Worm (Caenorhabditis elegans): Measurements from ENCODE around the gene fbxa-213.

fbxa-213 gene

DNA sequence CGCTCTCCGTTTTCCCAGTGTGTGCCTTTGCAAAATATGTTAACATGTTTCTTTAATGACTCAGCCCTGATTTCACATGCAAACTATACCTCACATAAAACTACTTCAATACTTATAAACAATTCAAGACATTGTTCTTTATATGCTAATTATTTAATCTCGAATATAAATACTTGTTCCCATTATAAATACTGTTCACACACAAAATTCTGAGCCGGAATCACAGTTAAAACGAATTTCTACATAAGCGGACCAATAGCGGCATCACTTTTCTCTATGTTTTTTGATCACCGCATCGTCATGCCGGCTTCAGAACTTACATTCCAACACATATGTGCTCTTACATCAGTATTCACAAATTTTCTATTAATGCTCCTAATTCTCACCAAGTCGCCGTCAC lies 14.2 kb downstream of the fbxa-213 start, which contains the start of gene R10E8.5:
Gene R10E8.5 (plus strand): TSS at position 301 of the 400 bp plus-strand sequence.
- TF ChIP-seq snpc-4 (tag; optimal IDR thresholded peaks at IDR 0.05), result no peak
- TF ChIP-seq unc-62 (GFP tag; optimal IDR thresholded peaks at IDR 0.05), result no peak
- no peak for TF ChIP-seq alr-1 (tag; optimal IDR thresholded peaks at IDR 0.05)
- no peak for TF ChIP-seq gmeb-1 (tag; optimal IDR thresholded peaks at IDR 0.05)
- no peak for TF ChIP-seq crh-2 (tag; optimal IDR thresholded peaks at IDR 0.05)
- no peak for TF ChIP-seq unc-39 (tag; optimal IDR thresholded peaks at IDR 0.05)
- no peak for TF ChIP-seq lin-13 (GFP tag; optimal IDR thresholded peaks at IDR 0.05)
- TF ChIP-seq sma-3 (GFP tag; optimal IDR thresholded peaks at IDR 0.05), result no peak
- TF ChIP-seq aly-2 (tag; optimal IDR thresholded peaks at IDR 0.05), result no peak
- no peak for TF ChIP-seq egl-27 (tag; optimal IDR thresholded peaks at IDR 0.05)
- TF ChIP-seq nhr-25 (tag; optimal IDR thresholded peaks at IDR 0.05), result no peak

DNA sequence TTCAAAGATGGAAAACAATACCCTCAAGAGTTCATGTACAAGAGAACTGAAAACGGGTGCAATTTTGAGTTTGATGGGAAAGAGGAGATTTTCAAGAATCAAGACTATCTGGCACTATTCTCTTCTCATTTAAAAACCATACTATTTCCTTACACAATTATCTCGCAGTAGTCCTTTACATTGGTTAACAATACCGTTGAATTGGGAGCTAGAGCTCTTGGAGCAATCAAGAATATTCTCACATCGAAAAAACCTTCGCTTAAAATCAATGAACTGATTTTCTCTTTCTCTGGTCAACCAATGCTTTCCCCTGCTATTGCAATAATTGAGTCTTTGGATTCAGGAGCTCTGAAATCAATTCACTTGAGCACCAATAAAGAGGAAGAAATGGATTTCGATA lies 15.2 kb downstream of the fbxa-213 start, which contains the start of gene R10E8.2:
Gene R10E8.2 (plus strand): TSS at position 301 of the 400 bp plus-strand sequence.
- TF ChIP-seq dmd-4 (tag; optimal IDR thresholded peaks at IDR 0.05) (no peak), ZK546.5 (tag; optimal IDR thresholded peaks at IDR 0.05) (no peak), R02D3.7 (tag; optimal IDR thresholded peaks at IDR 0.05) (no peak), Y55F3AM.14 (GFP tag; optimal IDR thresholded peaks at IDR 0.05) (no peak), elt-3 (tag; optimal IDR thresholded peaks at IDR 0.05) (no peak), egl-27 (tag; optimal IDR thresholded peaks at IDR 0.05) (no peak), snpc-4 (tag; optimal IDR thresholded peaks at IDR 0.05) (no peak), lin-11 (tag; optimal IDR thresholded peaks at IDR 0.05) (no peak), peb-1 (tag; optimal IDR thresholded peaks at IDR 0.05) (no peak), nhr-6 (tag; optimal IDR thresholded peaks at IDR 0.05) (no peak), sma-3 (GFP tag; optimal IDR thresholded peaks at IDR 0.05) (no peak), lin-39 (tag; optimal IDR thresholded peaks at IDR 0.05) (no peak), aly-2 (tag; optimal IDR thresholded peaks at IDR 0.05) (no peak), nhr-237 (tag; optimal IDR thresholded peaks at IDR 0.05) (no peak), ceh-16 (tag; optimal IDR thresholded peaks at IDR 0.05) (no peak), sma-9 (GFP tag; optimal IDR thresholded peaks at IDR 0.05) (no peak), sma-9 (tag; optimal IDR thresholded peaks at IDR 0.05) (no peak), ztf-11 (tag; optimal IDR thresholded peaks at IDR 0.05) (no peak)

DNA sequence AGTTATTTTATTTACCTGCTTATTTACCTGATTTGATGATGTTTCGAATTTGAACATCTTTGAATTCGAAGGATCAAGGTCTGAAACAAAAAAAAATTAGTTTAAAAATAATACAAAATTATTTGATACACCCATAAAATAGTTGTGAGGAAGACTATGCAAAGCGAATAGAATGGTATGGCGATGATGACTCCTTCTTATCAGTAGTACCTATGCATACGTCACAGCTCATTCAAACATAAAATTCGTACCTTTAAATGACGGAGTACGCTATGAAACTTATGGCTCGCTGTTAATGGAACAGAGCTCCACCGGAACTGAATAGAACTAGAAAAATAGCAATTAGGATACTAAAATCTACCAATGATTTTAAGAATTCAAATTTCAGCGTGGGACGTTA lies 16.4 kb downstream of the fbxa-213 start, which contains the start of gene R10E8.1:
Gene R10E8.1 (minus strand): TSS at position 178 of the 400 bp plus-strand sequence.
- TF ChIP-seq alr-1 (tag; optimal IDR thresholded peaks at IDR 0.05) (no peak), dmd-4 (tag; optimal IDR thresholded peaks at IDR 0.05) (no peak), nhr-23 (tag; optimal IDR thresholded peaks at IDR 0.05) (no peak), blmp-1 (tag; optimal IDR thresholded peaks at IDR 0.05; ENCODE audit: insufficient read depth) (no peak), nhr-21 (tag; optimal IDR thresholded peaks at IDR 0.05) (no peak), elt-1 (tag; optimal IDR thresholded peaks at IDR 0.05) (no peak), nhr-25 (tag; optimal IDR thresholded peaks at IDR 0.05) (no peak), crh-2 (tag; optimal IDR thresholded peaks at IDR 0.05) (peak; percentile 4), lin-39 (tag; optimal IDR thresholded peaks at IDR 0.05) (no peak), unc-55 (GFP tag; optimal IDR thresholded peaks at IDR 0.05) (no peak), nhr-11 (tag; optimal IDR thresholded peaks at IDR 0.05) (no peak), sem-4 (tag; optimal IDR thresholded peaks at IDR 0.05) (no peak), fos-1 (tag; optimal IDR thresholded peaks at IDR 0.05) (peak; percentile 73)

DNA sequence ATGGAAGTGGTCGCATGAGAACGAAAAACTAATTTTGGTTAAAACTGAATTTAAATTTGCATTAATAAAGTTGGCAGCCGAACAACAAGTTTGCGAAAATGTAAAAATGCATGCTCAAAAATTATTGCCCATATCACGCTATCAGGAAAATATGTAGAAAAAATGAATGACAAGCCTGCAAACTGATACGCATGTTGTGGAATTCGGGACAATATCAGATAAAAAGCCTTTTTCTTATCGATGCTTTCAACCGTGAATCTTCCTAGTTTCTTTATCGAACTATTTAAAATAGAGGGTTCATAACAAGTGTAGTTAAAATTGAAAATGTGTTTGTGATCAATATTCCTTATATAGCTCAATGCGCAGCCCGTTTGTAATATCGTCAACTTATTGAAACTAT lies 22.6 kb downstream of the fbxa-213 start:
- peak; percentile 79 for TF ChIP-seq fos-1 (tag; optimal IDR thresholded peaks at IDR 0.05)
- no peak for TF ChIP-seq elt-1 (tag; optimal IDR thresholded peaks at IDR 0.05)

DNA sequence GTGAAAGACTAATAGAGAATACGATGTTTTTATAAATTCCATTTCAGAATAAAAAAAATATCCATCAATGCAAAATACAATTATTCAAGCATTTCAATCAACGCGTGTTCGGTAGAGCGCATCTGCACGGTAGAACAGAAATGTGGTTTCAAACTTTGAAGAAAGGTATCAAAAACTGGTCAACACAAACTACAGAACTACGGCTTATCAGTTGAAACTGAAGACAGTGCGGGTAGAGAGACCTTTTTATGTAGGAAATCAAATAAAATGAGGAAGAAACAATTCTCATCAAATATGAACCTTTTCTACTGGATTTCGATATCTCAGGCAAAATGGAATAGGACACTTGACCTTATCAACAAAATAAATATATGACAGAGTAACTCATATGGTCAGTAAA lies 24.2 kb downstream of the fbxa-213 start:
- no peak for TF ChIP-seq sma-9 (GFP tag; optimal IDR thresholded peaks at IDR 0.05)
- no peak for TF ChIP-seq sma-9 (tag; optimal IDR thresholded peaks at IDR 0.05)
- TF ChIP-seq fos-1 (tag; optimal IDR thresholded peaks at IDR 0.05), result peak; percentile 22

DNA sequence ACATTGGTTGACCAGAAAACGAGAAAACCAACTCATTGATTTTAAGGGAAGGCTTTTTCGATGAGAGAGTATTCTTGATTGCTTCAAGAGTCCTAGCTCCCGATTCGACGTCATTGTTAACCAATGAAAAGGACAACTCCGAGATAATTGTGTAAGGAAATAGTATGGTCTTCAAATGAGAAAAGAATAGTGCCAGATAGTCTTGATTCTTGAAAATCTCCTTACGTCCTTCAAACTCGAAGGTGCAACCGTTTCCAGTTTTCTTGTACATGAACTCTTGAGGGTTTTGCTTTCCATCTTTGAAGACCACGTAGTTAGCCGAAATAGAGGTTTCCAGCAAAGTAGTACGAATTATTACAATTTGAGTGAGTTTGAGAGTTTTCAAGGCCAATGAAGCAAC lies 25.4 kb downstream of the fbxa-213 start:
- no peak for TF ChIP-seq R02D3.7 (tag; optimal IDR thresholded peaks at IDR 0.05)
